Worm (Caenorhabditis elegans): ENCODE data around the gene C18G1.1.

DNA sequence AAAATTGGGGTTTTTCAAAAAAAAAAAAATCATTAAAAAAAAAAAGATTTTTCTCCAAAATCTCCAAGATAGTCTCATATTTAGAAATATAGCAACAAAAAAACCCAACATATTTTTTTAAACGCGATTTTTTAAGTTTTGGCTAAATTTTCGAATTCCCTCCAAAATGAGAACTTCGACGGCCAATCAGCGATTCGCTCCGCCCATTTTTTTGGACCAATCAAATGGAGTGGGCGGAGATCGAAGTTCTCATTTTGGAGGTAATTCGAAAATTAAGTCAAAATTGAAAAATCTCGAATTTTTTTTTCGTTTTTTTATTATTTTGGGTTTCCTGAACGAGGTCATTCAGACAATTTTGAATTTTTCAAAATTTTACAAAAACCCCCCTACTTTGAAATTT is 36.1 kb downstream of the C18G1.1 start:
- no peak for TF ChIP-seq snpc-4 (tag; optimal IDR thresholded peaks at IDR 0.05)
- TF ChIP-seq tag-97 (GFP tag; IDR thresholded peaks at IDR 0.05): no peak
- no peak for TF ChIP-seq nhr-11 (tag; optimal IDR thresholded peaks at IDR 0.05)
- no peak for TF ChIP-seq skn-1 (tag; optimal IDR thresholded peaks at IDR 0.05)
- no peak for TF ChIP-seq ztf-11 (tag; optimal IDR thresholded peaks at IDR 0.05)
- no peak for TF ChIP-seq fos-1 (tag; optimal IDR thresholded peaks at IDR 0.05)
- no peak for TF ChIP-seq vab-7 (GFP tag; IDR thresholded peaks at IDR 0.05)
- TF ChIP-seq aly-2 (tag; optimal IDR thresholded peaks at IDR 0.05): no peak
